Worm (Caenorhabditis elegans) whole organism, late embryonic: ENCODE data around the gene M03C11.9.

Experiments used
- C08G9.2 ChIP-seq: sonication (generic microtip); optimal IDR thresholded peaks from 2 replicates; lab custom pipeline; 2016; ENCODE audit warnings: mild to moderate bottlenecking, missing genetic modification characterization, moderate library complexity, missing compliant biosample characterization
- C38D4.7 ChIP-seq: fragments of 200-800 bp; sonication (Bioruptor generic); optimal IDR thresholded peaks from 2 replicates; lab custom pipeline; 2018; ENCODE audit warnings: mild to moderate bottlenecking, missing genetic modification characterization, moderate library complexity, missing compliant biosample characterization
- F13H6.1 ChIP-seq: sonication (generic microtip); optimal IDR thresholded peaks from 2 replicates; lab custom pipeline; 2016; ENCODE audit warnings: missing genetic modification characterization, missing compliant biosample characterization
- K02D7.2 ChIP-seq: sonication (generic microtip); optimal IDR thresholded peaks from 2 replicates; lab custom pipeline; 2017; ENCODE audit warnings: mild to moderate bottlenecking, missing genetic modification characterization, missing compliant biosample characterization
- K09A11.1 ChIP-seq: sonication (generic microtip); optimal IDR thresholded peaks from 2 replicates; lab custom pipeline; 2017; ENCODE audit warnings: antibody characterized with exemption, mild to moderate bottlenecking, missing genetic modification characterization, missing compliant biosample characterization; ENCODE audit not compliant: insufficient read depth
- T23F11.4 ChIP-seq: fragments of 200-800 bp; sonication (Bioruptor generic); optimal IDR thresholded peaks from 2 replicates; lab custom pipeline; 2018; ENCODE audit warnings: mild to moderate bottlenecking, missing genetic modification characterization, missing compliant biosample characterization
- ahr-1 ChIP-seq: sonication (generic microtip); optimal IDR thresholded peaks from 2 replicates; lab custom pipeline; 2016; ENCODE audit warnings: missing genetic modification characterization, missing compliant biosample characterization
- ama-1 ChIP-seq: fragments of 150-350 bp; optimal IDR thresholded peaks from 2 replicates; lab custom pipeline; 2014
- ceh-14 ChIP-seq: sonication (generic microtip); optimal IDR thresholded peaks from 2 replicates; lab custom pipeline; 2016; ENCODE audit warnings: missing genotype, missing genetic modification characterization, missing compliant biosample characterization
- ceh-18 ChIP-seq: sonication (generic microtip); optimal IDR thresholded peaks from 2 replicates; lab custom pipeline; 2016; ENCODE audit warnings: missing genetic modification characterization, missing compliant biosample characterization
- ceh-19 ChIP-seq: fragments of 200-800 bp; sonication (Bioruptor generic); optimal IDR thresholded peaks from 2 replicates; lab custom pipeline; 2018; ENCODE audit warnings: mild to moderate bottlenecking, missing genetic modification characterization, missing compliant biosample characterization
- ceh-30 ChIP-seq: fragments of 150-350 bp; optimal IDR thresholded peaks from 2 replicates; lab custom pipeline; 2014; ENCODE audit warnings: missing biosample characterization, missing genetic modification characterization
- ceh-31 ChIP-seq: sonication (generic microtip); optimal IDR thresholded peaks from 2 replicates; lab custom pipeline; 2016; ENCODE audit warnings: missing genetic modification characterization, missing compliant biosample characterization
- ceh-34 ChIP-seq: sonication (generic microtip); optimal IDR thresholded peaks from 2 replicates; lab custom pipeline; 2016; ENCODE audit warnings: mild to moderate bottlenecking, missing genetic modification characterization, missing compliant biosample characterization
- ceh-45 ChIP-seq: fragments of 200-800 bp; sonication (Bioruptor generic); IDR thresholded peaks from 2 replicates; pipeline ENCODE4 v1.3.6; 2022; ENCODE audit warnings: missing genetic modification reagents, missing genetic modification characterization, missing compliant biosample characterization
- ceh-9 ChIP-seq: sonication (generic microtip); optimal IDR thresholded peaks from 2 replicates; lab custom pipeline; 2016; ENCODE audit warnings: mild to moderate bottlenecking, missing genetic modification characterization, inconsistent platforms, missing compliant biosample characterization
- che-1 ChIP-seq: sonication (generic microtip); optimal IDR thresholded peaks from 2 replicates; lab custom pipeline; 2016; ENCODE audit warnings: mild to moderate bottlenecking, missing genetic modification characterization, missing compliant biosample characterization
- dmd-4 ChIP-seq: sonication (generic microtip); optimal IDR thresholded peaks from 2 replicates; lab custom pipeline; 2016; ENCODE audit warnings: borderline replicate concordance, missing genetic modification characterization, missing compliant biosample characterization
- dve-1 ChIP-seq: sonication (generic microtip); optimal IDR thresholded peaks from 2 replicates; lab custom pipeline; 2017; ENCODE audit warnings: antibody characterized with exemption, mild to moderate bottlenecking, missing genetic modification characterization, missing compliant biosample characterization
- elt-2 ChIP-seq: sonication (generic microtip); optimal IDR thresholded peaks from 2 replicates; lab custom pipeline; 2016; ENCODE audit warnings: missing genetic modification reagents, missing genetic modification characterization, missing compliant biosample characterization
- eyg-1 ChIP-seq: sonication (generic microtip); optimal IDR thresholded peaks from 2 replicates; lab custom pipeline; 2016; ENCODE audit warnings: missing genotype, missing genetic modification characterization, missing compliant biosample characterization
- fax-1 ChIP-seq: sonication (generic microtip); optimal IDR thresholded peaks from 2 replicates; lab custom pipeline; 2016; ENCODE audit warnings: missing genotype, missing genetic modification characterization, missing compliant biosample characterization
- fkh-10 ChIP-seq: fragments of 150-350 bp; optimal IDR thresholded peaks from 2 replicates; lab custom pipeline; 2014; ENCODE audit warnings: missing biosample characterization, missing genetic modification reagents, missing genetic modification characterization
- fkh-6 ChIP-seq: sonication (generic microtip); optimal IDR thresholded peaks from 2 replicates; lab custom pipeline; 2016; ENCODE audit warnings: missing genetic modification characterization, missing compliant biosample characterization
- gmeb-2 ChIP-seq: sonication (generic microtip); optimal IDR thresholded peaks from 2 replicates; lab custom pipeline; 2016; ENCODE audit warnings: missing genetic modification characterization, inconsistent platforms, missing compliant biosample characterization
- hlh-8 ChIP-seq: sonication (generic microtip); optimal IDR thresholded peaks from 2 replicates; lab custom pipeline; 2016; ENCODE audit warnings: missing genotype, missing genetic modification characterization, missing compliant biosample characterization
- lin-11 ChIP-seq: fragments of 200-800 bp; sonication (Bioruptor generic); optimal IDR thresholded peaks from 2 replicates; lab custom pipeline; 2018; ENCODE audit warnings: mild to moderate bottlenecking, missing genetic modification characterization, missing compliant biosample characterization
- mec-3 ChIP-seq: sonication (generic microtip); optimal IDR thresholded peaks from 2 replicates; lab custom pipeline; 2016; ENCODE audit warnings: borderline replicate concordance, missing genetic modification characterization, missing compliant biosample characterization
- nfya-1 ChIP-seq: sonication (generic microtip); optimal IDR thresholded peaks from 2 replicates; lab custom pipeline; 2017; ENCODE audit warnings: missing genetic modification characterization, mild to moderate bottlenecking, missing compliant biosample characterization, antibody characterized with exemption, moderate library complexity
- npax-4 ChIP-seq: sonication (generic microtip); optimal IDR thresholded peaks from 2 replicates; lab custom pipeline; 2016; ENCODE audit warnings: missing genetic modification characterization, missing compliant biosample characterization
- pag-3 ChIP-seq: sonication (generic microtip); optimal IDR thresholded peaks from 2 replicates; lab custom pipeline; 2016; ENCODE audit warnings: missing compliant biosample characterization, missing genetic modification characterization, borderline replicate concordance
- pax-1 ChIP-seq: fragments of 150-350 bp; optimal IDR thresholded peaks from 2 replicates; lab custom pipeline; 2014; ENCODE audit warnings: missing biosample characterization, missing genetic modification characterization
- pha-2 ChIP-seq: sonication (generic microtip); optimal IDR thresholded peaks from 2 replicates; lab custom pipeline; 2017; ENCODE audit warnings: mild to moderate bottlenecking, missing genetic modification characterization, missing compliant biosample characterization
- pros-1 ChIP-seq: fragments of 150-350 bp; optimal IDR thresholded peaks from 2 replicates; lab custom pipeline; 2014; ENCODE audit warnings: missing biosample characterization, missing genetic modification reagents, missing genetic modification characterization
- ref-2 ChIP-seq: sonication (generic microtip); optimal IDR thresholded peaks from 2 replicates; lab custom pipeline; 2016; ENCODE audit warnings: missing genetic modification characterization, missing compliant biosample characterization
- rnt-1 ChIP-seq: sonication (generic microtip); optimal IDR thresholded peaks from 2 replicates; lab custom pipeline; 2016; ENCODE audit warnings: missing genetic modification characterization, missing compliant biosample characterization
- sox-2 ChIP-seq: fragments of 200-800 bp; sonication (Bioruptor generic); IDR thresholded peaks from 2 replicates; pipeline ENCODE4 v1.3.6; 2022; ENCODE audit warnings: missing genetic modification reagents, missing genetic modification characterization, missing compliant biosample characterization
- syd-9 ChIP-seq: sonication (generic microtip); optimal IDR thresholded peaks from 2 replicates; lab custom pipeline; 2016; ENCODE audit warnings: mild to moderate bottlenecking, missing genetic modification characterization, moderate library complexity, missing compliant biosample characterization
- tbx-7 ChIP-seq: sonication (generic microtip); optimal IDR thresholded peaks from 2 replicates; lab custom pipeline; 2016; ENCODE audit warnings: missing genotype, missing genetic modification characterization, missing compliant biosample characterization
- unc-3 ChIP-seq, 2 experiments: fragments of 200-800 bp in 1 of 2; sonication (Bioruptor generic) in 1 of 2; sonication (generic microtip) in 1 of 2; conservative IDR thresholded peaks in 1 of 2; optimal IDR thresholded peaks in 1 of 2; 2 replicates each; pipeline versions ENCODE4 v1.3.6 to Lab custom; 2016 to 2022; ENCODE audit warnings: missing compliant biosample characterization in 2 of 2, missing genetic modification characterization in 2 of 2, missing genetic modification reagents in 1 of 2
- unc-55 ChIP-seq: sonication (generic microtip); optimal IDR thresholded peaks from 2 replicates; lab custom pipeline; 2017; ENCODE audit warnings: missing biosample characterization, missing genetic modification reagents, missing genetic modification characterization
- unc-86 ChIP-seq: sonication (generic microtip); optimal IDR thresholded peaks from 2 replicates; lab custom pipeline; 2016; ENCODE audit warnings: missing genetic modification characterization, missing compliant biosample characterization
- ztf-16 ChIP-seq: sonication (generic microtip); optimal IDR thresholded peaks from 2 replicates; lab custom pipeline; 2017; ENCODE audit warnings: missing genetic modification characterization, missing compliant biosample characterization

The M03C11.9 gene

ce11 chrIII:10395990-10396389, 4.5 kb upstream of the M03C11.9 start, which contains the start of gene M03C11.1:
Gene M03C11.1, minus strand, starts transcription at chrIII:10396090.
- TF ChIP-seq tbx-7 (tag; lab: Kevin White, UChicago) (no peak), unc-86 (no peak), dve-1 (no peak), T23F11.4 (GFP tag; lab: Kevin White, UChicago) (no peak), eyg-1 (tag; lab: Kevin White, UChicago) (no peak), mec-3 (tag; lab: Kevin White, UChicago) (no peak), hlh-8 (tag; lab: Kevin White, UChicago) (no peak), lin-11 (no peak), C38D4.7 (no peak), rnt-1 (tag; lab: Kevin White, UChicago) (no peak), ztf-16 (no peak), elt-2 (tag; lab: Kevin White, UChicago) (no peak), pag-3 (tag; lab: Kevin White, UChicago) (no peak), fkh-6 (tag; lab: Kevin White, UChicago) (no peak)
- TF ChIP-seq, all 69 proteins: peak for 0

- TF ChIP-seq K02D7.2 (tag; lab: Kevin White, UChicago) (no peak), unc-3 (GFP tag; conservative IDR thresholded peaks at IDR 0.05; lab: Robert Waterston, UW) (no peak), unc-3 (tag; optimal IDR thresholded peaks at IDR 0.05; lab: Kevin White, UChicago) (no peak), rnt-1 (tag; lab: Kevin White, UChicago) (no peak), ztf-16 (no peak)
Observed at ce11 chrIII:10389608-10390007, 1.9 kb downstream of the M03C11.9 start.

DNA sequence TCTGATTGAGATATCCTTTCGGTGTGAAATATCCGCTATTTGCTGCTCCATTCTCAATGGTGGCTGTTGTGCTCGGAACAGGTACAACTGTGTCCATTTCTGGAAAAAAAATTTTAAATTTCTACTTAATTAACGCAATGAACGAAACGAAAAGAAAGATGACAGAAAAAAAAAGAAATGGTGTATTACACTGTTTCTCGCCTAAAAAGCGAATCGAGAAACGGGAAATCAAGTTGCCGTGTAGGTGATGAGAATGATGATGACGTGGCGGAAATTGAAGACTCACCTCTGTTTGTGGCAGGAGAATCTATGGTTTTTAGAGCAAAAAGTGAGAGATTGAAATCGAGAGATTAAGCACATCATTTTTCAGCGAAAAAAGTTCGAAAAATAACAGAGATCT, 5.1 kb downstream of the M03C11.9 start, which contains the start of gene C38H2.3:
C38H2.3 (minus strand) TSS at position 101 of the 400 bp plus-strand sequence.
- TF ChIP-seq gmeb-2 (no peak), syd-9 (tag; lab: Kevin White, UChicago) (no peak), F13H6.1 (tag; lab: Kevin White, UChicago) (no peak), mec-3 (tag; lab: Kevin White, UChicago) (no peak), tbx-7 (tag; lab: Kevin White, UChicago) (no peak), ceh-18 (no peak), pha-2 (tag; lab: Kevin White, UChicago) (no peak), ceh-9 (tag; lab: Kevin White, UChicago) (no peak), ama-1 (no peak), ref-2 (no peak), ceh-14 (tag; lab: Kevin White, UChicago) (no peak), elt-2 (tag; lab: Kevin White, UChicago) (no peak), fkh-6 (tag; lab: Kevin White, UChicago) (no peak), fax-1 (no peak), C08G9.2 (tag; lab: Kevin White, UChicago) (no peak), ceh-19 (GFP tag; lab: Kevin White, UChicago) (no peak), K09A11.1 (no peak)

ce11 chrIII:10383804-10384203, 7.7 kb downstream of the M03C11.9 start:
- TF ChIP-seq ahr-1 (tag; lab: Kevin White, UChicago) (no peak), dmd-4 (tag; lab: Kevin White, UChicago) (no peak), ceh-31 (no peak)

DNA sequence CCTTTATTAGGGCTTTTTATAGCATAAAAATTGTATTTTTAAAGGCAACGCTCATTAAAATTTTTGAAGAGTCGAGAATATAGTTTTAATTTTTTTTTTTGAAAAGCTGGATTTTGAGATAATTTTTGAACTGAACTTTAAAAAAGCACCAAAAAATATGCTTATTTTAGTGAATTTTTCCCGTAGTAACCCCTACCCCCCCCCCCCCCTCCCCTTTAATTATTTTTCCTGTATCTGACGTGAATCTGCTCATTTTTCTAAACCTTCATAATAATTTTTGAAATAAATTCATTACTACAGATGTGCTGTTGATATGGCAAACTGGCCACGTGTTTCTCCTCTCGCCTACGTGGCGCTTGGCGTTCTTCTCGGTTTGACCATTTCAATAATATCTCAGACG, 10.1 kb downstream of the M03C11.9 start, which contains the start of gene C38H2.2:
C38H2.2 (plus strand) TSS at position 301 of the 400 bp plus-strand sequence.
- no peak for TF ChIP-seq pag-3 (tag; lab: Kevin White, UChicago)
- TF ChIP-seq pha-2 (tag; lab: Kevin White, UChicago), result no peak
- no peak for TF ChIP-seq npax-4 (tag; lab: Kevin White, UChicago)
- no peak for TF ChIP-seq pax-1 (tag; lab: Kevin White, UChicago)
- no peak for TF ChIP-seq fkh-6 (tag; lab: Kevin White, UChicago)
- no peak for TF ChIP-seq dmd-4 (tag; lab: Kevin White, UChicago)
- TF ChIP-seq sox-2, result no peak
- no peak for TF ChIP-seq che-1 (tag; lab: Kevin White, UChicago)
- no peak for TF ChIP-seq ceh-34 (tag; lab: Kevin White, UChicago)
- no peak for TF ChIP-seq unc-55 (GFP tag; lab: Kevin White, UChicago)
- no peak for TF ChIP-seq pros-1 (tag; lab: Kevin White, UChicago)
- no peak for TF ChIP-seq dve-1
- no peak for TF ChIP-seq fkh-10 (GFP tag; lab: Kevin White, UChicago)
- TF ChIP-seq fax-1, result no peak
- TF ChIP-seq unc-86, result no peak
- no peak for TF ChIP-seq ceh-31
- no peak for TF ChIP-seq ceh-45 (GFP tag; lab: Robert Waterston, UW)
- no peak for TF ChIP-seq nfya-1
- TF ChIP-seq ceh-30, result no peak
